Fruit fly (Drosophila melanogaster) whole organism, adult: ENCODE results near the gene CG11920.
A peak's percentile ranks its signal among the peaks of the same experiment; 100 is the strongest.

Source experiments
- CG12768 ChIP-seq: fragments of 200-800 bp; sonication (Bioruptor generic); optimal IDR thresholded peaks from 2 replicates; lab custom pipeline; 2017; ENCODE audit warnings: missing biosample characterization, missing genetic modification characterization, mild to moderate bottlenecking, moderate library complexity, missing genetic modification reagents
- CG1620 ChIP-seq: fragments of 200-800 bp; sonication (Bioruptor generic); optimal IDR thresholded peaks from 2 replicates; lab custom pipeline; 2016; ENCODE audit warnings: missing biosample characterization, missing genetic modification characterization
- CG33017 ChIP-seq: fragments of 200-800 bp; sonication (Bioruptor generic); optimal IDR thresholded peaks from 2 replicates; lab custom pipeline; 2018; ENCODE audit warnings: missing biosample characterization, mild to moderate bottlenecking, missing genetic modification characterization, moderate library complexity
- CG7101 ChIP-seq: fragments of 200-800 bp; sonication (Bioruptor generic); optimal IDR thresholded peaks from 2 replicates; lab custom pipeline; 2018; ENCODE audit warnings: missing biosample characterization, mild to moderate bottlenecking, missing genetic modification characterization, moderate library complexity
- Clk ChIP-seq: fragments of 200-800 bp; sonication (Bioruptor generic); optimal IDR thresholded peaks from 2 replicates; lab custom pipeline; 2017; ENCODE audit warnings: missing biosample characterization, missing genetic modification characterization
- Crg-1 ChIP-seq: fragments of 200-800 bp; sonication (Bioruptor generic); optimal IDR thresholded peaks from 2 replicates; lab custom pipeline; 2016; ENCODE audit warnings: missing biosample characterization, missing genetic modification characterization
- Hr96 ChIP-seq: fragments of 200-800 bp; sonication (Bioruptor generic); optimal IDR thresholded peaks from 2 replicates; lab custom pipeline; 2016; ENCODE audit warnings: missing biosample characterization, missing genetic modification characterization
- bab1 ChIP-seq: fragments of 200-800 bp; sonication (Bioruptor generic); optimal IDR thresholded peaks from 3 replicates; lab custom pipeline; 2019; ENCODE audit warnings: missing biosample characterization, mild to moderate bottlenecking, missing genetic modification characterization, moderate library complexity
- cic ChIP-seq: fragments of 200-800 bp; sonication (Bioruptor generic); optimal IDR thresholded peaks from 2 replicates; lab custom pipeline; 2017; ENCODE audit warnings: missing biosample characterization, mild to moderate bottlenecking, missing genetic modification characterization, moderate library complexity
- kay ChIP-seq: fragments of 200-800 bp; sonication (Bioruptor generic); peaks from one replicate; lab custom pipeline; 2016; ENCODE audit warnings: missing biosample characterization, missing genetic modification characterization, borderline replicate concordance
- ovo ChIP-seq: fragments of 200-800 bp; sonication (Bioruptor generic); optimal IDR thresholded peaks from 2 replicates; lab custom pipeline; 2016; ENCODE audit warnings: missing biosample characterization, missing genetic modification characterization
- toe ChIP-seq: fragments of 200-800 bp; sonication (Bioruptor generic); optimal IDR thresholded peaks from 2 replicates; lab custom pipeline; 2016; ENCODE audit warnings: missing biosample characterization, missing genetic modification characterization

DNA sequence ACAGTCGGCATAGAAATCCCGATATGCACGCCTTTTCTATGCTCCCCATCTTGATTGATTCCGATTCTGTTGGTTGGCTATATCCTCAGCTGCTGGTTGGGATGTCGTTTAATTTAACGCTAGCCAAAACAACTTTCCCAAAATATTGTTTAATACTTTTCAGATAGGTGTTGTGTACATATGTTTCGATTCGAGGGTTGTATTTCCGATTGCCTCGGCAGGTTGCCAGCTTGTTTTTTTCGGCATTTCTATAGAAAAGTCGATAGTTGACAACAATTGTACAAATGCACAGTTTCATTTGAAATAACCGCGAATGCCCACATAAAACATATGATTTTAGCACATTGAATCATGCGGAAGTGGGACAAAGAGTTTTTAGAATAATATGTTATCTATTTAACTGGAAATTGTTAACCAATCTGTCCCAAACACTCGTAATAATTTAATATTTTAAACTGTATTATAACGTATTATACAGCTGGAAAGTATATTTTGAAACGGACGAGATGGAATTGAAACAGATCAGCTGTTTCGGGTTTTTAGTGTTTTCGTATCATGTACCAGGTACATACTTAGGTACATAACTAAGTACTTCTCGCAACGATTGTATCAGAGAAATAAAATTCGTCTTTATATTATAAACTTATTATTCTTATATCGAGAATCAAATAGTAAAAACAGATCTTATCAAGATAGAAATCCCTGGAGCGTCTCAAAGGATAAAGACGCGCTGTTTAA is 20.1 kb upstream of the CG11920 start, which contains the start of gene CG31109:
- TF ChIP-seq cic, result no peak
- no peak for TF ChIP-seq Hr96 (GFP tag; lab: Kevin White, UChicago)
- TF ChIP-seq CG1620 (GFP tag; lab: Kevin White, UChicago), result peak; percentile 1
- no peak for TF ChIP-seq CG12768 (GFP tag; lab: Kevin White, UChicago)
- TF ChIP-seq ovo (GFP tag; lab: Kevin White, UChicago), result no peak
- no peak for TF ChIP-seq CG33017 (tag; lab: Kevin White, UChicago)
- peak; percentile 64 for TF ChIP-seq bab1
- TF ChIP-seq kay (GFP tag; lab: Kevin White, UChicago), result peak; percentile 88
- TF ChIP-seq Crg-1 (GFP tag; lab: Kevin White, UChicago), result peak; percentile 38
- TF ChIP-seq Clk, result peak; percentile 7
- TF ChIP-seq toe (GFP tag; lab: Kevin White, UChicago), result peak; percentile 52
- TF ChIP-seq CG7101, result peak; percentile 15
